Fruit fly (Drosophila melanogaster): Measurements from ENCODE around the gene DnaJ-1.

DnaJ-1 gene

DNA sequence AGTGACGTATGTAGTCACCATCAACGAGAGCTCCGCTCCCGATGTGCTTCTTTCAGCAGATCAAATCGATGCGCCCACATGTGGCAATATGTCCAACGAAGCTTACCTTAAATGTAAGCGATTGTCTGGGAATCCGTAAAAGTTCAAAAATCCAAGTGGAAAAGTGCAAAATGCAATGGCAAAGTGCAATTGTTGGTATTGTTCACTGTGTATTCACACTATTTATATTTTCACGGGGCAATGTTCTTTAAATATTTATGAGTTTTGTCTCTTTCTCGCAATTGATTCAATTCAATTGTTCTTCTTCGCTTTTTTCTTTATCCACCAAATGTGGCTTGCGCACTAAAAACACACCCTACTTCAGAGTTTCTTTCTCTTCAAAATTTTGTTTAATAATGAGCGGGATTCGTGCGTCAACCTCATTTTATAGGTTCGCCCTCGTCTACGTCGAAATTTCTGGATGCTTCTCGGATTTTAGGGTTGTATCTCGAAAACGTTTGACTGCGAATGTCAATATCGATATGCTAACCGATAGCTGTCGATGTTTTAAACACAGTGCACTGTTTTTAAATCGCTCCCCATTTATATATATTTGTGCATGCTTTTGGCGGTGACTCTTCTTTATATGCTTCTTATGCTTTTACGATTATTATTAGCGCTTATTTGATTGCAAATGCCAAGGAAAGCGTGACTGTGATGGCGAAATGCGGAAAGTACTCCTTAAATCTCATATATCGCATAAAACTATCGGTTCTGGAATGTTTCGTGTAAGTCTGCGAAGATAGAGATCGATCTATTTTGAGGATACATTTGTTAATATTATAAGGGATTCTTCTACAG lies at the start of gene DnaJ-1:
Gene DnaJ-1 (minus strand): TSS at position 450 of the 840 bp plus-strand sequence.
- TF ChIP-seq noc (tag; optimal IDR thresholded peaks at IDR 0.05) = peak; percentile 50

DNA sequence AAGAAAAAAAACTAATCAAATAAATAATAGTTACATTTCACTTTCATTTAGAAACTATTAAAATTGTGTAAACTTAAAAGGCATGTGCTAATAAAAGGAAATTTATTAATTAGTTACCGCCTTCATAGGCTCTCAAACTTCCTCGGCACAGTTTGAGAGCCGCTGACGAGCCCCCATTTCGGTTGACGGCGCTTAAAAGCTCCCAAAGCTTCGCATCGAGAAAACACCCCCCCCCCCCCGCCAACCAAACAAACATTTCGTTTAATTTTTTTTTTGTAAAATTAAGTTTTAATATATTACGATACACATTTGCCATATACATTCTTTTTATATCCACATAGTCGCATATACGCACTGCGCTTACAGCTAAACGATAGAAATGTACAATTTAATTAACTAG lies 45.3 kb upstream of the DnaJ-1 start:
- no peak for TF ChIP-seq noc (tag; optimal IDR thresholded peaks at IDR 0.05)

DNA sequence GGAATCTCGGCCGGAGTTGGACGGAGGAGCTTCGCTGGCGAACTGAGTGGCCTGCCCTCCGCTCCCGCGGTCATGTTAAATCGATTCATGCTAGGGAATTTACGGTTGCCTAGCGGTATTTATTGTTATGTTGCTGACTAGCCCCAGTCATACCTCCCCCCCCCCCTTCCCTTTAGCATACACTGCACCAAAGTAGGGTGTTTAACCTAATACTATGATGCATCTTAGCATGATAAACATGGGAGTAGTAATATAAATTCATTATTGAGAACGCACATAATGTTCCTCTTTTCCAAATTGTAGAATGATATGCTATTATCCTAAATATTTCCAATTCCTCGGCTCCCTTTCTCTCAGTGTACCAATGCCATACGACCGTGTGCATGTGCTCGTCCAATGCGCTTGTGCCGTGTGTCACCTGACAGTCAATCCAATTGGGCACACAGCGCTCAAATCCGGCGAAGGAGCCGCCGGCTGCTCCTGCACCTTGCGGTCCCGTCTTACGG lies 44.6 kb upstream of the DnaJ-1 start, which contains the start of gene Tektin-C:
Gene Tektin-C (minus strand): TSS at position 51 of the 506 bp plus-strand sequence.
- TF ChIP-seq noc (tag; optimal IDR thresholded peaks at IDR 0.05) = no peak

dm6 chr3L:5793967-5794366 lies 42.0 kb upstream of the DnaJ-1 start, which contains the start of gene Bre1:
Gene Bre1, minus strand, starts transcription at chr3L:5794192.
- TF ChIP-seq noc (tag; optimal IDR thresholded peaks at IDR 0.05) = no peak

DNA sequence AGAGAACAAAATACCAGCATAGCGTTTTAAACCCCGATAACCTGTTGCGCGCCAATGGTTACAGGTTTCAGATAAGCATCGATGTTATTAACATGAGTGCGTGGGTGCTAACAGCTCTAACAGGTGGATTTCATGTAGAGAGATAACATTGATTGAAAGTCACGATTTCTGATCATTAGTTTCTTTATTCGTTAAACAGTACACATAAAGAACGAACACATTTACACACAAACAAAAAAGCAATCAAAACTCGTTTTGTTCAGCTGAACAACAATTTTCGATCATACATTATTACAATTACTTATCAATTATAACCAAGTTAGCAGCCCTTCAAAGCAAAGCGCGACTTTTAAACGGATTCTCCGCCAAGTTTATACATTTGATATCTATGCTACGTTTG lies 37.7 kb upstream of the DnaJ-1 start:
- TF ChIP-seq noc (tag; optimal IDR thresholded peaks at IDR 0.05) = no peak

DNA sequence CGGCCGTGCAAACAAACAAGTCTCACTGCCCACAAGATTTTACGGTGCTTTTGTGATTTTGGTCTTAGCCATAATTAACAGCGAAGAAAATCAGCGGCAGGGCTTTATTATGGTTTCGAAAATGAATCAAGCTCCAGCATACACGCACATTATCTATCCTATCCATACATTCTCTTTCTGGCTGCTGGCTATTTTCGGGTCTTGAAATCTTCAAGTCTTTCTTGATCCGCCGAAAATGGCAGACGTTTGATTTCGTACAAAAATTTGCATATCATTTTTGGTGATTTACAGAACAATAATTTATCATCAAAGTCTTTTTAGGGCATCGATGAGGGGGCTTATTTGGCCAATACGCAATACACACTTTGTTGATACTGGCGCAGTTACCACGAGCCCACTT lies 36.8 kb upstream of the DnaJ-1 start:
- no peak for TF ChIP-seq noc (tag; optimal IDR thresholded peaks at IDR 0.05)

dm6 chr3L:5787476-5787875 lies 35.5 kb upstream of the DnaJ-1 start:
- TF ChIP-seq noc (tag; optimal IDR thresholded peaks at IDR 0.05) = no peak

DNA sequence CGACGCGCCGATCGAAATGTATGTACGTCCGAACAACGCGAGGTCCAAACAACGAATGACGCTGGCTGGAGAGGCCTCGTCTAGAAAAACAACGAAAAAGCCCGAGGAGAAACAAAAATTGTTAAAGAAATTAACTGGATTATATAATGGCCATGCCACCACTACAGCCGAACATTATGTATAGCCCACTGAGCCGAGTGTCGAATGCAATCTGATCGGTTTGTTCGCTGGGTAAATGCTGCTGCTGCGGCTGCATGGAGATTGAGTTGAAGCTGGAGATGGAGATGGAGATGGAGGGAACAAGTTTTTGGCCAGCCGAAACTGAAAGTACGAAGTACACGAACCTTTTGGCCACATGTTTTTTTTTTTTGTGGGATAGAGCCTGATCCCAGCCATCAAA lies 34.6 kb upstream of the DnaJ-1 start, which contains the start of gene Cralbp:
Gene Cralbp (minus strand): TSS at position 115 of the 400 bp plus-strand sequence.
- no peak for TF ChIP-seq noc (tag; optimal IDR thresholded peaks at IDR 0.05)

DNA sequence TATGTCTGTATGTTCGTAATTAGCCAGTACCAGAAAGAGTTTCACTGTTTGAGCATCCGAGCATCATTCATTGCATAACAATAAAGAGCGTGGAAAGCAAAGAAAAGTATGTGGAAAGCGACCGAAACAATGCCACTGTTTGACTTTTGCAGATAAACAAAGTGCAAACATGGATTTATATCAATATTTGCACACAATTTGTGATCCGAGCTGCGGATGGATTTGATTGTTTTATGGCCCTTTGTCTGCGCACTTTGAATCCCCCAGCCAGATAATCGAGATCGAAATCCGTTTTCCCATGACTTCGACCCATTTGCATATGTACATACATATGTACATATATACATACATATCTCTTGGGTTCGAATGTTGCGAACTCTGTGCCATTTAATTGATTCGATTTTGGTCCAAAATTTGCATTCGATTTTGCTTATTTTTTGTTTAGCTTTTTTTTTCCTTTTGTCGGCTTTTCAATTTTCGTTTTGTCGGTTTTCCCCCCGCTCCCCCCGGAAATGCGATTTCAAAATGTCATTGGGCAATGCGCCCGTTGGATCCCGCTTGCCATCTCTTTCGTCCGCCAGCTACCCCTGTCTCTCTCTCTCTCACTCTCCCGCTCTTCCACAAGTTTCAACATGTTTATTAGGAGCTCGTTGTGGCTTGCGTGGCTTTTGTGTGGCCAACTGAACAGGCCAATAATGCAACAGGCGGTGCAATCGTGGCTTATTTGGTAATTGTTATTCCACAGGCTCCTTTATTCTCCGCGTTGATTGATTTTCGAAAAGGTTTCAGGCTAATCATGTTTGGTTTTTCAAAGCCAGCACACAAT lies 33.5 kb upstream of the DnaJ-1 start:
- no peak for TF ChIP-seq noc (tag; optimal IDR thresholded peaks at IDR 0.05)

DNA sequence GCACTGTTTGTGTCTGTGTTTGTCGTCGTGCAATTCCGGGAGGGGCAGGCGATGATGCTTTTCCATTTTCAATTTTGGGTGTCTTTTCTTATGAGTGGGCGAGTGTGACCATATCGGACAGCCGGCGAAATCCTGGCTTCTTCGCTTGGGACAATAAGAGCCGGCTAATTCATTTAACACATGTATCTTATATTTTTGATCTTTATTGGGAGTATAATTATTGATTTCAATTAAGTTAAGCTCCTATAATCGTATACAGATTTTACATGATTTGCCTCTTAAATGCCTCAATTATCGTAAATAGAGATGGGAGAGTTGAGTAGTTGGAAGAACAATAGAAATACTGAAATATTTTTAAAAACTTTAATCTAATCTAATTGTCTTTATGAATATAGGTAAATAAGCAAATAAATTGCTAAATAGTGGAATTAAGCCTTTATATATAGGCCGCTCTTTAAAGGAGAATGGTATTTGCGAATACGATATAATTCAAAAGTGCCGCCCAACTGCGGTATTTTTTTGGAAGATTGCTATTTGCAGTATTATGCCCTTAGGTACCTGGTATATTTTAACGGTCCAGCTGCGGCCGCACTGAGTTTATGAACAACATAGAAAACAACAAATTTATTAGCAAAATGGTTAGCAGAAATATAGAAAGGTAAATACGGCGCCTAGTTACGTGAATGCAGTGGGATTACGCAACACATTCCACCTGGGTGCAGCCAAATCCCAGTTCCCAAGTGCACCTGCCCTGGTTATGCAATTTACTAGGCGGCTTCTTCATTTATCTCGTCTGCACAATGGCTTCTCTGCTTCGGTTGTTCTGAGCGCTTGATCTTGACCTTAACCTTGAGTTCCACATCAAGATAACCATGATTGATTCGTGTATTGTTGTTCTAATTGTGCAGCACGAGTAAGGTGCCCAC lies 27.8 kb upstream of the DnaJ-1 start, which contains the start of the genes Myt1, PGRP-LD and Pmi:
Gene Myt1 (minus strand): TSS at position 116 of the 926 bp plus-strand sequence.
Gene PGRP-LD (plus strand): TSS at position 576 of the 926 bp plus-strand sequence.
Gene Pmi (plus strand): TSS at position 576 of the 926 bp plus-strand sequence.
- no peak for TF ChIP-seq noc (tag; optimal IDR thresholded peaks at IDR 0.05)

- TF ChIP-seq noc (tag; optimal IDR thresholded peaks at IDR 0.05) = no peak
Observed at dm6 chr3L:5777114-5777513, 25.1 kb upstream of the DnaJ-1 start, which contains the start of gene vito. Gene vito, minus strand, starts transcription at chr3L:5777333.

DNA sequence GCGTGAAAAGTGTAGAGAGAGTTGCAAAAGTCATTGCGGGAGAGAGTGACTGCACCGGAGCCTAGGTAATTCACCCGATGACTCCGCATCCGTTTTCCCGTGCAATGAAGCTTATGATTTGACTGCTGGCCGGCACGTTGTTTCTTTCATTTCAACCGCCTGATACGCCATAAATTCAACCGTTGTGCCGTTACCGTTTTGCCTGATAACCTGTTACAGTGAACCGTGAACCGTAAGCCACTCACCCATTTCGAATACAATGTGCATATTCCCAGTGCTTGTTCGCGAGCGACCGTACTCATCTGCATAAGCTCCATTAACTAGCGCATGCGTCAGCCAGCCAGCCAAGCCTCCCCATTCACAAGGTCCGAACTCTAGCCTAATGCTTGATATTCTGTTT lies 22.8 kb upstream of the DnaJ-1 start:
- no peak for TF ChIP-seq noc (tag; optimal IDR thresholded peaks at IDR 0.05)

dm6 chr3L:5770817-5771425 lies 18.9 kb upstream of the DnaJ-1 start:
- peak; percentile 96 for TF ChIP-seq noc (tag; optimal IDR thresholded peaks at IDR 0.05)

DNA sequence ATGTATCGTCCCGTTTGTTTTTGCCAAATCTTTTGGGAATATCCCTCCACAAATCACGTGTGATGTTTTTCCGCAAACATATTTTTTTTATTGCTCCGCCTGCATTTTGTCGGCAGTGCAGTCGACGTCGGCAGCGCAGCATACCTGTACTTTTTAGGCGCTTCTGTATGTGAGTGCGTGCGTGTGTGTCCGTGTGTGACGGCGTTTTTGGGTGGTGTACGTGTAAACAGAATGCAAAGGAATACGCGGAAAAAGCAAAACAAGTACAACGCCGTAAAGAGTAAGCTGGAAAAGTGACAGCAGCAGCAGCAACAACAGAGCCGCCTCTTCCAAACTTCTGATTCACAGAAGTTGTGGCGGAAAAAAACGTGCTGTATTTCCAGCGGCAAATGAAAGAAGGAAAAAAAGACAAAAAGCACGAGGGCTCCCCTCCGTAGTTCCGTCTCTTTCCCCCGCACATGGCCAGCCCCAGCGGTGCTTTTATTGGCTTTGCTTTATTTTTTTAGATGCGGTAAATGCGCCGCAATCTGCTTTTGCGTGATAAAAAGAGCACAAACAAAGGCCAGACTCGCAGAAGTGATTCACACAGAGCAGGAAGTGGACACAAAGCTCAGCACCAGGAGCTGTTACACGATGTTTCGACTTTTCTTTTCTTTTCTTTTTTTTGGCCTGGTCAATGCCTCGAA lies 18.3 kb upstream of the DnaJ-1 start:
- TF ChIP-seq noc (tag; optimal IDR thresholded peaks at IDR 0.05) = no peak
